Worm (Caenorhabditis elegans) whole organism, L3 larva: ENCODE results near the gene srdh-1.

Source experiments
- R02D3.7 ChIP-seq: fragments of 150-350 bp; optimal IDR thresholded peaks from 2 replicates; lab custom pipeline; 2014; ENCODE audit warnings: missing biosample characterization, missing genetic modification characterization
- ama-1 ChIP-seq: fragments of 150-350 bp; optimal IDR thresholded peaks from 2 replicates; lab custom pipeline; 2018
- ceh-82 ChIP-seq: fragments of 150-350 bp; optimal IDR thresholded peaks from 2 replicates; lab custom pipeline; 2014; ENCODE audit warnings: missing biosample characterization, missing genetic modification characterization
- fkh-10 ChIP-seq: sonication (generic microtip); optimal IDR thresholded peaks from 2 replicates; lab custom pipeline; 2017; ENCODE audit warnings: missing biosample characterization, missing genetic modification reagents, missing genetic modification characterization
- jun-1 ChIP-seq: fragments of 150-350 bp; optimal IDR thresholded peaks from 2 replicates; lab custom pipeline; 2014; ENCODE audit warnings: missing biosample characterization, missing genetic modification reagents, missing genetic modification characterization
- nhr-11 ChIP-seq: fragments of 150-350 bp; optimal IDR thresholded peaks from 2 replicates; lab custom pipeline; 2014; ENCODE audit warnings: missing biosample characterization, missing genetic modification characterization
- nhr-23 ChIP-seq: fragments of 150-350 bp; optimal IDR thresholded peaks from 2 replicates; lab custom pipeline; 2014; ENCODE audit warnings: missing biosample characterization, missing genetic modification reagents, missing genetic modification characterization
- skn-1 ChIP-seq: fragments of 150-350 bp; optimal IDR thresholded peaks from 2 replicates; lab custom pipeline; 2014; ENCODE audit warnings: missing biosample characterization, missing genetic modification characterization
- unc-62 ChIP-seq: fragments of 150-350 bp; sonication (generic microtip); optimal IDR thresholded peaks from 4 replicates; lab custom pipeline; 2014; ENCODE audit warnings: missing biosample characterization, missing genetic modification reagents, missing genetic modification characterization
- ztf-11 ChIP-seq: fragments of 150-350 bp; optimal IDR thresholded peaks from 2 replicates; lab custom pipeline; 2014; ENCODE audit warnings: missing biosample characterization, missing genetic modification characterization

DNA sequence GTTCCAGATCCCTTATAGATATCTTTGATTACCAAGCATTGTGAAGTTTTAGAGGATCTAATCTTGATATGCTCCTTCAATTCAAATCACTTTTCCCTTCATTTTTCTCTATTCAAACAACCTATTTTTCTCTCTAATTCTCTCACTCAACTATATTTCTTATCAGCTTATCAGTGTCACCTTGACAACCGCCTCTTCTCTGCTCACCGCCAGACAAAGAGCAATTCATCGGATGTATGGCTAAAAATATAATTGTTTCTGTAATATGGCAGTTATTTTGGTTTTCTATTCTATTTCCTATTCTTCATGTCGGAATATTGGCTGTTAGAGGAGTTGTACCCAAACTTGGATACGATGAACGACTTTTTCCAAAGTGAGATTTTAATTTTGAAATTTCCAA is 14.8 kb upstream of the srdh-1 start:
- TF ChIP-seq jun-1 (no peak), skn-1 (tag; lab: Kevin White, UChicago) (no peak), nhr-11 (tag; lab: Kevin White, UChicago) (no peak), nhr-23 (tag; lab: Kevin White, UChicago) (no peak), R02D3.7 (tag; lab: Kevin White, UChicago) (no peak), unc-62 (GFP tag; lab: Kevin White, UChicago) (no peak), ceh-82 (tag; lab: Kevin White, UChicago) (no peak), fkh-10 (no peak), ama-1 (lab: Kevin White, UChicago) (no peak), ztf-11 (tag; lab: Kevin White, UChicago) (no peak)
